Worm (Caenorhabditis elegans) whole organism, L4 larva: Measurements from ENCODE around the gene T24E12.13.

Experiments used
- D1046.2 ChIP-seq: fragments of 200-800 bp; sonication (Bioruptor generic); IDR thresholded peaks from 2 replicates; pipeline ENCODE4 v1.3.6; 2022; ENCODE audit warnings: missing genetic modification characterization, missing compliant biosample characterization
- F10B5.3 ChIP-seq: sonication (generic microtip); optimal IDR thresholded peaks from 2 replicates; lab custom pipeline; 2016; ENCODE audit warnings: mild to moderate bottlenecking, missing genetic modification characterization, missing compliant biosample characterization
- F26F4.8 ChIP-seq: fragments of 200-800 bp; sonication (Bioruptor generic); conservative IDR thresholded peaks from 2 replicates; pipeline ENCODE4 v1.3.6; 2022; ENCODE audit warnings: missing genetic modification characterization, missing compliant biosample characterization
- R02D3.7 ChIP-seq: fragments of 150-350 bp; sonication (generic microtip); optimal IDR thresholded peaks from 3 replicates; lab custom pipeline; 2014; ENCODE audit warnings: missing biosample characterization, missing genetic modification characterization
- T26A8.4 ChIP-seq: fragments of 200-800 bp; sonication (Bioruptor generic); IDR thresholded peaks from 2 replicates; pipeline ENCODE4 v1.3.6; 2022; ENCODE audit warnings: missing genetic modification characterization, missing compliant biosample characterization
- Y105C5A.15 ChIP-seq: fragments of 200-800 bp; sonication (Bioruptor generic); IDR thresholded peaks from 2 replicates; pipeline ENCODE4 v1.3.6; 2022; ENCODE audit warnings: missing genetic modification characterization, missing compliant biosample characterization
- Y48G9A.11 ChIP-seq: fragments of 200-800 bp; sonication (Bioruptor generic); IDR thresholded peaks from 2 replicates; pipeline ENCODE4 v1.3.6; 2022; ENCODE audit warnings: missing genetic modification reagents, missing genetic modification characterization, missing compliant biosample characterization
- Y75B8A.6 ChIP-seq: fragments of 200-800 bp; sonication (Bioruptor generic); IDR thresholded peaks from 2 replicates; pipeline ENCODE4 v1.3.6; 2022; ENCODE audit warnings: missing genetic modification reagents, missing genetic modification characterization, missing compliant biosample characterization
- aha-1 ChIP-seq: fragments of 150-350 bp; peaks from one replicate; lab custom pipeline; 2014; ENCODE audit warnings: missing biosample characterization, missing genetic modification characterization
- ceh-28 ChIP-seq: fragments of 150-350 bp; optimal IDR thresholded peaks from 2 replicates; lab custom pipeline; 2014; ENCODE audit warnings: missing biosample characterization, missing genetic modification reagents, missing genetic modification characterization
- ceh-62 ChIP-seq: sonication (generic microtip); optimal IDR thresholded peaks from 2 replicates; lab custom pipeline; 2017; ENCODE audit warnings: missing biosample characterization, missing genetic modification characterization
- cey-2 ChIP-seq: sonication (generic microtip); optimal IDR thresholded peaks from 3 replicates; lab custom pipeline; 2017; ENCODE audit warnings: missing genetic modification characterization, mild to moderate bottlenecking, missing compliant biosample characterization, antibody characterized with exemption, borderline replicate concordance; ENCODE audit not compliant: insufficient read depth
- daf-12 ChIP-seq: fragments of 150-350 bp; optimal IDR thresholded peaks from 2 replicates; lab custom pipeline; 2014; ENCODE audit warnings: missing biosample characterization, missing genetic modification reagents, missing genetic modification characterization
- daf-19 ChIP-seq: fragments of 200-800 bp; sonication (Bioruptor generic); conservative IDR thresholded peaks from 2 replicates; pipeline ENCODE4 v1.3.6; 2022; ENCODE audit warnings: missing genetic modification characterization, missing compliant biosample characterization
- egl-27 ChIP-seq: sonication (generic microtip); optimal IDR thresholded peaks from 3 replicates; lab custom pipeline; 2017; ENCODE audit warnings: missing biosample characterization, missing genetic modification reagents, missing genetic modification characterization
- egl-43 ChIP-seq: fragments of 200-800 bp; sonication (Bioruptor generic); IDR thresholded peaks from 2 replicates; pipeline ENCODE4 v1.3.6; 2022; ENCODE audit warnings: missing genetic modification reagents, missing genetic modification characterization, missing compliant biosample characterization
- fos-1 ChIP-seq: fragments of 150-350 bp; optimal IDR thresholded peaks from 2 replicates; lab custom pipeline; 2014; ENCODE audit warnings: missing biosample characterization, missing genetic modification characterization
- hmg-1.1 ChIP-seq: fragments of 200-800 bp; sonication (Bioruptor generic); IDR thresholded peaks from 2 replicates; pipeline ENCODE4 v1.3.6; 2022; ENCODE audit warnings: missing genetic modification reagents, missing genetic modification characterization, missing compliant biosample characterization
- jun-1 ChIP-seq: fragments of 150-350 bp; optimal IDR thresholded peaks from 2 replicates; lab custom pipeline; 2014; ENCODE audit warnings: missing biosample characterization, missing genetic modification reagents, missing genetic modification characterization
- lir-3 ChIP-seq: sonication (generic microtip); optimal IDR thresholded peaks from 2 replicates; lab custom pipeline; 2016; ENCODE audit warnings: mild to moderate bottlenecking, missing genetic modification characterization, missing compliant biosample characterization
- lsy-2 ChIP-seq, 2 experiments: fragments of 150-350 bp in 1 of 2; sonication (generic microtip) in 1 of 2; optimal IDR thresholded peaks; 2 replicates each; lab custom pipeline; 2014 to 2017; ENCODE audit warnings: missing biosample characterization in 2 of 2, missing genetic modification characterization in 2 of 2
- mep-1 ChIP-seq: fragments of 150-350 bp; sonication (generic microtip); optimal IDR thresholded peaks from 3 replicates; lab custom pipeline; 2014; ENCODE audit warnings: missing biosample characterization, missing genetic modification characterization
- mxl-3 ChIP-seq: fragments of 200-800 bp; sonication (Bioruptor generic); optimal IDR thresholded peaks from 2 replicates; lab custom pipeline; 2018; ENCODE audit warnings: mild to moderate bottlenecking, missing genetic modification characterization, missing compliant biosample characterization
- nhr-10 ChIP-seq: fragments of 150-350 bp; optimal IDR thresholded peaks from 2 replicates; lab custom pipeline; 2014; ENCODE audit warnings: missing biosample characterization, missing genetic modification characterization
- nhr-11 ChIP-seq: fragments of 150-350 bp; optimal IDR thresholded peaks from 2 replicates; lab custom pipeline; 2014; ENCODE audit warnings: missing biosample characterization, missing genetic modification characterization
- nhr-111 ChIP-seq: fragments of 200-800 bp; sonication (Bioruptor generic); optimal IDR thresholded peaks from 2 replicates; lab custom pipeline; 2018; ENCODE audit warnings: mild to moderate bottlenecking, missing genetic modification characterization, missing compliant biosample characterization
- nhr-237 ChIP-seq: sonication (generic microtip); optimal IDR thresholded peaks from 2 replicates; lab custom pipeline; 2017; ENCODE audit warnings: missing biosample characterization, missing genetic modification characterization
- nhr-77 ChIP-seq: fragments of 150-350 bp; optimal IDR thresholded peaks from 2 replicates; lab custom pipeline; 2014; ENCODE audit warnings: missing biosample characterization, missing genetic modification characterization
- pqm-1 ChIP-seq: sonication (generic microtip); optimal IDR thresholded peaks from 2 replicates; lab custom pipeline; 2017; ENCODE audit warnings: missing biosample characterization, missing genetic modification characterization
- saeg-2 ChIP-seq: fragments of 200-800 bp; sonication (Bioruptor generic); IDR thresholded peaks from 2 replicates; pipeline ENCODE4 v1.3.6; 2022; ENCODE audit warnings: missing genetic modification reagents, missing genetic modification characterization, missing compliant biosample characterization
- spr-1 ChIP-seq: sonication (generic microtip); optimal IDR thresholded peaks from 2 replicates; lab custom pipeline; 2016; ENCODE audit warnings: mild to moderate bottlenecking, missing genetic modification characterization, missing compliant biosample characterization
- unc-62 ChIP-seq, 3 experiments: fragments of 150-350 bp in 1 of 3; sonication (generic microtip); optimal IDR thresholded peaks in 2 of 3; peaks in 1 of 3; 1 replicate in 1 of 3; 2 replicates in 2 of 3; lab custom pipeline; 2014 to 2017; ENCODE audit warnings: missing biosample characterization in 3 of 3, missing genetic modification characterization in 3 of 3, missing genetic modification reagents in 3 of 3, missing genotype in 1 of 3
- vab-7 ChIP-seq: fragments of 200-800 bp; sonication (Bioruptor generic); IDR thresholded peaks from 2 replicates; pipeline ENCODE4 v1.3.6; 2022; ENCODE audit warnings: missing genetic modification reagents, missing genetic modification characterization, missing compliant biosample characterization
- zfp-3 ChIP-seq: fragments of 200-800 bp; sonication (Bioruptor generic); conservative IDR thresholded peaks from 2 replicates; pipeline ENCODE4 v1.3.6; 2022; ENCODE audit warnings: missing genetic modification reagents, missing genetic modification characterization, missing compliant biosample characterization
- zip-11 ChIP-seq: fragments of 200-800 bp; sonication (Bioruptor generic); IDR thresholded peaks from 2 replicates; pipeline ENCODE4 v1.3.6; 2022; ENCODE audit warnings: missing genetic modification characterization, missing compliant biosample characterization

Gene T24E12.13

ce11 chrII:3747405-3747804 is 39.8 kb upstream of the T24E12.13 start, which contains the start of gene fbxb-92:
Gene fbxb-92 (minus strand): TSS chrII:3747505.
- no peak for TF ChIP-seq F10B5.3 (tag; lab: Kevin White, UChicago)
- no peak for TF ChIP-seq T26A8.4 (GFP tag; lab: Robert Waterston, UW)
- TF ChIP-seq ceh-62 (tag; lab: Kevin White, UChicago): no peak
- no peak for TF ChIP-seq D1046.2
- TF ChIP-seq mep-1 (tag; lab: Kevin White, UChicago): no peak
- TF ChIP-seq Y105C5A.15: no peak
- TF ChIP-seq zfp-3: no peak
- no peak for TF ChIP-seq ceh-28 (tag; lab: Kevin White, UChicago)
- no peak for TF ChIP-seq Y75B8A.6 (GFP tag; lab: Robert Waterston, UW)
- TF ChIP-seq nhr-10 (tag; lab: Kevin White, UChicago): no peak
- TF ChIP-seq nhr-77 (tag; lab: Kevin White, UChicago): no peak

DNA sequence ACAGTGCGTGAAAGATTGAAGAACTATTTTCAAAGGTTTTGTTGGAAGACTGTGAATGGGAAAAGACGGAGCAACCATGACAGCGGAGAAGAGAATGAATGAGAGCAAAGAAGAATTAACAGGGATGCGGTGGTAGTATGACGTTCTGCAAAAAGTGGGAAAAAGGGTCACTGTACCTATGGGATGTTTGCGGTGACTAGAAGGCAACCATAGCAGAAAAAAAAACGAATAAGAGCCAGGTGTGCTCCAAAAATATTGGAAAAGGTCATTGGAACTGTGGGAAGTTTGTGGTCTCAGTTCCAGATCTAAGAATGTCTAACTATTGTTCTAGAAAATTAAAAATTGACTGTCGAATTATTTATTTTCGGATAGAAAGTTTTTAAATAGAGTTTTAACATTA is 38.5 kb upstream of the T24E12.13 start, which contains the start of gene fbxb-90:
Gene fbxb-90, minus strand, starts transcription at position 101 of the 400 bp plus-strand sequence.
- no peak for TF ChIP-seq Y105C5A.15
- peak in 1 of 2 experiments; percentile 11 for TF ChIP-seq unc-62 (GFP tag; optimal IDR thresholded peaks at IDR 0.05 in 1 of 2; lab: Kevin White, UChicago)
- TF ChIP-seq unc-62 (tag; optimal IDR thresholded peaks at IDR 0.05; lab: Kevin White, UChicago): no peak
- TF ChIP-seq cey-2 (tag; lab: Kevin White, UChicago): no peak

DNA sequence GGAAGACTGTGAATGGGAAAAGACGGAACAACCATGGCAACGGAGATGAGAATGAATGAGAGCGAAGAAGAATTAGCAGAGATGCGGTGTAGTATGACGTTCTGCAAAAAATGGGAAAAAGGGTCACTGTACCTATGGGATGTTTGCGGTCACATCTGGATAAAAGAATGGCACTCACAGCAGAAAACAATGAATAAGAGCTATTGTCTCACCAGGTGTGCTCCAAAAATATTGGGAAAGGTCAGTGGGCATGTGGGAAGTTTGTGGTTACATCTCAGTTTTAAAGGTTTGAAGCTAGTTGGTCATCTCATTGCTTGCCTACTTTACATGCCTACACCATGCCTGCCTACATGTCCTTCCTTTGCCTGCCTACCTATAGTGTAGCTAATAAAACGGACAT is 36.6 kb upstream of the T24E12.13 start, which contains the start of gene fbxb-91:
Gene fbxb-91, minus strand, starts transcription at position 101 of the 400 bp plus-strand sequence.
- TF ChIP-seq nhr-11 (tag; lab: Kevin White, UChicago) (no peak), mxl-3 (GFP tag; lab: Kevin White, UChicago) (no peak), mep-1 (tag; lab: Kevin White, UChicago) (no peak), nhr-237 (tag; lab: Kevin White, UChicago) (no peak), egl-27 (tag; lab: Kevin White, UChicago) (no peak), saeg-2 (GFP tag; lab: Robert Waterston, UW) (no peak)

- TF ChIP-seq unc-62 (GFP tag; optimal IDR thresholded peaks at IDR 0.05 in 1 of 2; lab: Kevin White, UChicago) (peak in 1 of 2 experiments; percentile 33), unc-62 (tag; optimal IDR thresholded peaks at IDR 0.05; lab: Kevin White, UChicago) (no peak), jun-1 (no peak), aha-1 (tag; lab: Kevin White, UChicago) (peak; percentile 56)
Observed at ce11 chrII:3752184-3752583, 35.1 kb upstream of the T24E12.13 start, which contains the start of gene sdz-11. Gene sdz-11 (minus strand): TSS chrII:3752284.

ce11 chrII:3753598-3753997 is 33.7 kb upstream of the T24E12.13 start, which contains the start of gene rcd-1:
Gene rcd-1 (plus strand): TSS chrII:3753898.
- TF ChIP-seq fos-1 (tag; lab: Kevin White, UChicago): no peak
- TF ChIP-seq ceh-28 (tag; lab: Kevin White, UChicago): no peak
- no peak for TF ChIP-seq lsy-2 (tag; optimal IDR thresholded peaks at IDR 0.05; lab: Kevin White, UChicago)
- no peak for TF ChIP-seq lir-3 (tag; lab: Kevin White, UChicago)
- no peak for TF ChIP-seq ceh-62 (tag; lab: Kevin White, UChicago)
- TF ChIP-seq spr-1 (tag; lab: Kevin White, UChicago): no peak
- TF ChIP-seq R02D3.7 (tag; lab: Kevin White, UChicago): no peak
- TF ChIP-seq nhr-77 (tag; lab: Kevin White, UChicago): no peak
- TF ChIP-seq Y48G9A.11: no peak
- no peak for TF ChIP-seq unc-62 (GFP tag; optimal IDR thresholded peaks at IDR 0.05 in 1 of 2; lab: Kevin White, UChicago)
- TF ChIP-seq unc-62 (tag; optimal IDR thresholded peaks at IDR 0.05; lab: Kevin White, UChicago): no peak
- TF ChIP-seq daf-19 (GFP tag; lab: Robert Waterston, UW): no peak
- TF ChIP-seq hmg-1.1 (GFP tag; lab: Robert Waterston, UW): no peak
- no peak for TF ChIP-seq pqm-1 (tag; lab: Kevin White, UChicago)
- TF ChIP-seq vab-7 (GFP tag; lab: Robert Waterston, UW): no peak
- TF ChIP-seq nhr-111: no peak
- no peak for TF ChIP-seq egl-43 (GFP tag; lab: Robert Waterston, UW)
- no peak for TF ChIP-seq F26F4.8
- TF ChIP-seq daf-12: no peak
- TF ChIP-seq zip-11 (GFP tag; lab: Robert Waterston, UW): no peak
